Worm (Caenorhabditis elegans) whole organism, L2 larva: ENCODE measurements around the gene F46B3.15.

ENCODE experiments used
- ama-1 ChIP-seq: fragments of 150-350 bp; optimal IDR thresholded peaks from 2 replicates; lab custom pipeline; 2018; ENCODE audit warnings: inconsistent platforms
- elt-1 ChIP-seq: fragments of 150-350 bp; optimal IDR thresholded peaks from 2 replicates; lab custom pipeline; 2014; ENCODE audit warnings: missing biosample characterization, missing genetic modification characterization
- nhr-12 ChIP-seq: fragments of 150-350 bp; optimal IDR thresholded peaks from 2 replicates; lab custom pipeline; 2014; ENCODE audit warnings: missing biosample characterization, missing genetic modification characterization
- sma-9 ChIP-seq, 2 experiments: fragments of 150-350 bp in 1 of 2; sonication (generic microtip) in 1 of 2; optimal IDR thresholded peaks; 2 replicates each; lab custom pipeline; 2014 to 2016; ENCODE audit warnings: missing genetic modification characterization in 2 of 2, mild to moderate bottlenecking in 1 of 2, missing biosample characterization in 1 of 2, missing compliant biosample characterization in 1 of 2, missing genetic modification reagents in 1 of 2, moderate library complexity in 1 of 2

DNA sequence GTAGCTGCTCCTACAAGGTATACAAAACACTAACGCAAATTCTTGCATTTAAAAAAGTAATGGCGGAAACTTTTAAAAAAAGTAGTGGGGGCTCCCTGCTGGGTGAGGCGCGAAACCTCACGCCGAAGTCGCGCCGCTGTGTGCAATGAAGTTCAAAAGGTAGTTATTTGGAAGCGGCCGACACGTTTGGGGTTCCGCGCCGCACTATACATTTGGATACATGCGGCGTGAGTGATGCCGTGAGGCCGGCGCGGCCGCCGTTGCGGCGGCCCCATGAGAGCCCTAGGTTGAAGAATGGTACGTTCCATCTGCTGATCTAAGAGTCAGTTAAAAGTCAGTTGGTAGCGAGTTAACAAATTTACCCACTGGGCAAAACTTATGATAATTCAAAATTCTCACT is 48.3 kb upstream of the F46B3.15 start:
- no peak for TF ChIP-seq sma-9 (GFP tag; optimal IDR thresholded peaks at IDR 0.05; lab: Kevin White, UChicago)
- no peak for TF ChIP-seq sma-9 (tag; optimal IDR thresholded peaks at IDR 0.05; lab: Kevin White, UChicago)
- no peak for TF ChIP-seq elt-1 (tag; lab: Kevin White, UChicago)
- no peak for TF ChIP-seq ama-1 (lab: Kevin White, UChicago)
- no peak for TF ChIP-seq nhr-12 (tag; lab: Kevin White, UChicago)
